Worm (Caenorhabditis elegans) whole organism, L4 larva: ENCODE data around the gene comt-1.

Source experiments
- F10B5.3 ChIP-seq: sonication (generic microtip); optimal IDR thresholded peaks from 2 replicates; lab custom pipeline; 2016; ENCODE audit warnings: mild to moderate bottlenecking, missing genetic modification characterization, missing compliant biosample characterization
- F37D6.2 ChIP-seq: sonication (generic microtip); optimal IDR thresholded peaks from 2 replicates; lab custom pipeline; 2016; ENCODE audit warnings: mild to moderate bottlenecking, missing genetic modification characterization, missing compliant biosample characterization
- F44E2.7 ChIP-seq: fragments of 200-800 bp; sonication (Bioruptor generic); IDR thresholded peaks from 2 replicates; pipeline ENCODE4 v2.1.2; 2022; ENCODE audit warnings: missing genetic modification characterization, missing compliant biosample characterization
- Y105C5A.15 ChIP-seq: fragments of 200-800 bp; sonication (Bioruptor generic); IDR thresholded peaks from 2 replicates; pipeline ENCODE4 v1.3.6; 2022; ENCODE audit warnings: missing genetic modification characterization, missing compliant biosample characterization
- Y48G9A.11 ChIP-seq: fragments of 200-800 bp; sonication (Bioruptor generic); IDR thresholded peaks from 2 replicates; pipeline ENCODE4 v1.3.6; 2022; ENCODE audit warnings: missing genetic modification reagents, missing genetic modification characterization, missing compliant biosample characterization
- Y5F2A.4 ChIP-seq: fragments of 200-800 bp; sonication (Bioruptor generic); optimal IDR thresholded peaks from 2 replicates; lab custom pipeline; 2018; ENCODE audit warnings: mild to moderate bottlenecking, missing genetic modification characterization, missing compliant biosample characterization
- aha-1 ChIP-seq: fragments of 150-350 bp; peaks from one replicate; lab custom pipeline; 2014; ENCODE audit warnings: missing biosample characterization, missing genetic modification characterization
- ama-1 ChIP-seq: fragments of 150-350 bp; optimal IDR thresholded peaks from 2 replicates; lab custom pipeline; 2014; ENCODE audit warnings: inconsistent platforms, mixed read lengths
- ceh-28 ChIP-seq: fragments of 150-350 bp; optimal IDR thresholded peaks from 2 replicates; lab custom pipeline; 2014; ENCODE audit warnings: missing biosample characterization, missing genetic modification reagents, missing genetic modification characterization
- ceh-32 ChIP-seq: sonication (generic microtip); optimal IDR thresholded peaks from 2 replicates; lab custom pipeline; 2016; ENCODE audit warnings: mild to moderate bottlenecking, missing genetic modification characterization, missing compliant biosample characterization; ENCODE audit not compliant: poor library complexity
- ceh-62 ChIP-seq: sonication (generic microtip); optimal IDR thresholded peaks from 2 replicates; lab custom pipeline; 2017; ENCODE audit warnings: missing biosample characterization, missing genetic modification characterization
- ceh-82 ChIP-seq: sonication (generic microtip); optimal IDR thresholded peaks from 2 replicates; lab custom pipeline; 2017; ENCODE audit warnings: missing biosample characterization, missing genetic modification characterization
- daf-16 ChIP-seq, 3 experiments: sonication (generic microtip); optimal IDR thresholded peaks; 2 replicates each; lab custom pipeline; 2016 to 2017; ENCODE audit warnings: missing genetic modification characterization in 3 of 3, missing genetic modification reagents in 3 of 3, mild to moderate bottlenecking in 2 of 3, missing compliant biosample characterization in 2 of 3, missing biosample characterization in 1 of 3, moderate library complexity in 1 of 3
- dmd-6 ChIP-seq: fragments of 200-800 bp; sonication (Bioruptor generic); IDR thresholded peaks from 2 replicates; pipeline ENCODE4 v1.3.6; 2022; ENCODE audit warnings: missing genetic modification reagents, missing genetic modification characterization, missing compliant biosample characterization
- dpl-1 ChIP-seq: fragments of 150-350 bp; optimal IDR thresholded peaks from 2 replicates; lab custom pipeline; 2014; ENCODE audit warnings: missing biosample characterization, missing genetic modification reagents, missing genetic modification characterization
- dve-1 ChIP-seq: sonication (generic microtip); optimal IDR thresholded peaks from 2 replicates; lab custom pipeline; 2017; ENCODE audit warnings: antibody characterized with exemption, mild to moderate bottlenecking, missing genetic modification characterization, missing compliant biosample characterization; ENCODE audit not compliant: insufficient read depth
- fos-1 ChIP-seq: fragments of 150-350 bp; optimal IDR thresholded peaks from 2 replicates; lab custom pipeline; 2014; ENCODE audit warnings: missing biosample characterization, missing genetic modification characterization
- hif-1 ChIP-seq, 2 experiments: sonication (generic microtip); optimal IDR thresholded peaks; 2 replicates each; lab custom pipeline; 2016 to 2017; ENCODE audit warnings: missing compliant biosample characterization in 2 of 2, missing genetic modification characterization in 2 of 2, missing genetic modification reagents in 2 of 2, missing genotype in 2 of 2, mild to moderate bottlenecking in 1 of 2
- hlh-11 ChIP-seq: fragments of 200-800 bp; sonication (Bioruptor generic); optimal IDR thresholded peaks from 2 replicates; lab custom pipeline; 2018; ENCODE audit warnings: mild to moderate bottlenecking, missing genetic modification characterization, missing compliant biosample characterization
- hlh-30 ChIP-seq: sonication (generic microtip); optimal IDR thresholded peaks from 2 replicates; lab custom pipeline; 2017; ENCODE audit warnings: antibody characterized with exemption, mild to moderate bottlenecking, missing genetic modification characterization, missing compliant biosample characterization; ENCODE audit not compliant: insufficient read depth
- lim-7 ChIP-seq: fragments of 200-800 bp; sonication (Bioruptor generic); IDR thresholded peaks from 2 replicates; pipeline ENCODE4 v1.3.6; 2022; ENCODE audit warnings: missing genetic modification characterization, missing compliant biosample characterization
- lin-1 ChIP-seq: fragments of 200-800 bp; sonication (Bioruptor generic); IDR thresholded peaks from 2 replicates; pipeline ENCODE4 v1.3.6; 2022; ENCODE audit warnings: missing genetic modification reagents, missing genetic modification characterization, missing compliant biosample characterization
- lin-15B ChIP-seq: fragments of 150-350 bp; sonication (generic microtip); optimal IDR thresholded peaks from 3 replicates; lab custom pipeline; 2014; ENCODE audit warnings: missing biosample characterization, missing genetic modification characterization
- lin-39 ChIP-seq: fragments of 150-350 bp; optimal IDR thresholded peaks from 2 replicates; lab custom pipeline; 2014; ENCODE audit warnings: missing biosample characterization, missing genetic modification reagents, missing genetic modification characterization
- lir-3 ChIP-seq: sonication (generic microtip); optimal IDR thresholded peaks from 2 replicates; lab custom pipeline; 2016; ENCODE audit warnings: mild to moderate bottlenecking, missing genetic modification characterization, missing compliant biosample characterization
- madf-9 ChIP-seq: fragments of 200-800 bp; sonication (Bioruptor generic); conservative IDR thresholded peaks from 2 replicates; pipeline ENCODE4 v1.3.6; 2022; ENCODE audit warnings: missing genetic modification reagents, missing genetic modification characterization, missing compliant biosample characterization
- mdl-1 ChIP-seq, 2 experiments: fragments of 150-350 bp in 1 of 2; sonication (generic microtip) in 1 of 2; optimal IDR thresholded peaks; 2 replicates each; lab custom pipeline; 2014 to 2017; ENCODE audit warnings: missing biosample characterization in 2 of 2, missing genetic modification characterization in 2 of 2
- mep-1 ChIP-seq: fragments of 150-350 bp; sonication (generic microtip); optimal IDR thresholded peaks from 3 replicates; lab custom pipeline; 2014; ENCODE audit warnings: missing biosample characterization, missing genetic modification characterization
- mxl-3 ChIP-seq: fragments of 200-800 bp; sonication (Bioruptor generic); optimal IDR thresholded peaks from 2 replicates; lab custom pipeline; 2018; ENCODE audit warnings: mild to moderate bottlenecking, missing genetic modification characterization, missing compliant biosample characterization
- nhr-10 ChIP-seq: fragments of 150-350 bp; optimal IDR thresholded peaks from 2 replicates; lab custom pipeline; 2014; ENCODE audit warnings: missing biosample characterization, missing genetic modification characterization
- nhr-102 ChIP-seq: sonication (generic microtip); optimal IDR thresholded peaks from 2 replicates; lab custom pipeline; 2016; ENCODE audit warnings: mild to moderate bottlenecking, missing genetic modification characterization, moderate library complexity, missing compliant biosample characterization
- nhr-6 ChIP-seq: fragments of 150-350 bp; optimal IDR thresholded peaks from 2 replicates; lab custom pipeline; 2014; ENCODE audit warnings: missing biosample characterization, missing genetic modification characterization
- php-3 ChIP-seq: fragments of 200-800 bp; sonication (Bioruptor generic); IDR thresholded peaks from 2 replicates; pipeline ENCODE4 v1.3.6; 2022; ENCODE audit warnings: missing genetic modification reagents, missing genetic modification characterization, missing compliant biosample characterization
- pqm-1 ChIP-seq: sonication (generic microtip); optimal IDR thresholded peaks from 2 replicates; lab custom pipeline; 2017; ENCODE audit warnings: missing biosample characterization, missing genetic modification characterization
- saeg-2 ChIP-seq: fragments of 200-800 bp; sonication (Bioruptor generic); IDR thresholded peaks from 2 replicates; pipeline ENCODE4 v1.3.6; 2022; ENCODE audit warnings: missing genetic modification reagents, missing genetic modification characterization, missing compliant biosample characterization
- set-16 ChIP-seq: fragments of 200-800 bp; sonication (Bioruptor generic); IDR thresholded peaks from 2 replicates; pipeline ENCODE4 v1.3.6; 2022; ENCODE audit warnings: missing genetic modification reagents, missing genetic modification characterization, missing compliant biosample characterization
- skn-1 ChIP-seq: fragments of 150-350 bp; optimal IDR thresholded peaks from 2 replicates; lab custom pipeline; 2014; ENCODE audit warnings: missing biosample characterization, missing genetic modification characterization
- spr-1 ChIP-seq: sonication (generic microtip); optimal IDR thresholded peaks from 2 replicates; lab custom pipeline; 2016; ENCODE audit warnings: mild to moderate bottlenecking, missing genetic modification characterization, missing compliant biosample characterization
- tra-1 ChIP-seq: fragments of 200-800 bp; sonication (Bioruptor generic); IDR thresholded peaks from 2 replicates; pipeline ENCODE4 v1.3.6; 2022; ENCODE audit warnings: missing genetic modification reagents, missing genetic modification characterization, missing compliant biosample characterization
- unc-62 ChIP-seq, 3 experiments: fragments of 150-350 bp in 1 of 3; sonication (generic microtip); optimal IDR thresholded peaks in 2 of 3; peaks in 1 of 3; 1 replicate in 1 of 3; 2 replicates in 2 of 3; lab custom pipeline; 2014 to 2017; ENCODE audit warnings: missing biosample characterization in 3 of 3, missing genetic modification characterization in 3 of 3, missing genetic modification reagents in 3 of 3, missing genotype in 1 of 3
- zag-1 ChIP-seq: fragments of 150-350 bp; optimal IDR thresholded peaks from 2 replicates; lab custom pipeline; 2014; ENCODE audit warnings: missing biosample characterization, missing genetic modification characterization
- zfp-2 ChIP-seq: sonication (generic microtip); optimal IDR thresholded peaks from 2 replicates; lab custom pipeline; 2016; ENCODE audit warnings: mild to moderate bottlenecking, missing genetic modification characterization, missing compliant biosample characterization
- zip-11 ChIP-seq: fragments of 200-800 bp; sonication (Bioruptor generic); IDR thresholded peaks from 2 replicates; pipeline ENCODE4 v1.3.6; 2022; ENCODE audit warnings: missing genetic modification characterization, missing compliant biosample characterization
- ztf-11 ChIP-seq: fragments of 150-350 bp; optimal IDR thresholded peaks from 2 replicates; lab custom pipeline; 2014; ENCODE audit warnings: missing biosample characterization, missing genetic modification characterization

The comt-1 gene

ce11 chrX:2838619-2839018, 23.7 kb downstream of the comt-1 start (continued):
- TF ChIP-seq pqm-1 (tag; lab: Kevin White, UChicago): peak; percentile 85
- TF ChIP-seq Y48G9A.11 (GFP tag; lab: Robert Waterston, UW): no peak
- TF ChIP-seq hif-1 (tag; optimal IDR thresholded peaks at IDR 0.05; lab: Kevin White, UChicago): no peak
- no peak for TF ChIP-seq Y105C5A.15 (GFP tag; lab: Robert Waterston, UW)
- TF ChIP-seq F10B5.3 (tag; lab: Kevin White, UChicago): no peak

DNA sequence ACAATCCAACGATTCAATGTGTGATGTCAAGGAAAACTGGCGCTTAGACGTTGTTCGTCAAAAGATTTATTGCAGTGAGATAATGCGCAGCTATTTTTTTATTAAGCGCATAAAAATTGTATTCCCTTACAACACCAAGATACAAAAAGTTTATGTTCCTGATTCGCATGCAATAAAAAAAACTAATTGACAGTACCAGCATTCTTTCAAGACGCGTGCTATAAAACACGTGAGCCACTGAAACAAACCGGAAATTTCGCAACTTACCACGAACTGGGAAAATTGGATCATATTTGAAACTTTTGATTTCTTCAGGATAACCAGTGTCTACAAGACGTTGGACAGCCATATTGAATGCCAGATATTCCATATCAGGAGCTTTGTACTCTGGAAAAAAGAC, 24.8 kb downstream of the comt-1 start:
- peak; percentile 21 for TF ChIP-seq hlh-30 (tag; lab: Kevin White, UChicago)
- no peak for TF ChIP-seq set-16 (GFP tag; lab: Robert Waterston, UW)
- no peak for TF ChIP-seq lim-7 (GFP tag; lab: Robert Waterston, UW)
- no peak for TF ChIP-seq dpl-1 (GFP tag; lab: Kevin White, UChicago)
- TF ChIP-seq tra-1 (GFP tag; lab: Robert Waterston, UW): no peak
- peak in 1 of 2 experiments; percentile 18 for TF ChIP-seq mdl-1 (tag; optimal IDR thresholded peaks at IDR 0.05; lab: Kevin White, UChicago)
- TF ChIP-seq madf-9 (GFP tag; lab: Robert Waterston, UW): no peak
- TF ChIP-seq F44E2.7: no peak
- no peak for TF ChIP-seq unc-62 (GFP tag; optimal IDR thresholded peaks at IDR 0.05 in 1 of 2; lab: Kevin White, UChicago)
- no peak for TF ChIP-seq unc-62 (tag; optimal IDR thresholded peaks at IDR 0.05; lab: Kevin White, UChicago)
- no peak for TF ChIP-seq ceh-82 (tag; lab: Kevin White, UChicago)
- no peak for TF ChIP-seq mep-1 (tag; lab: Kevin White, UChicago)
- no peak for TF ChIP-seq lin-1 (GFP tag; lab: Robert Waterston, UW)
- no peak for TF ChIP-seq pqm-1 (tag; lab: Kevin White, UChicago)
- no peak for TF ChIP-seq ztf-11 (tag; lab: Kevin White, UChicago)
- no peak for TF ChIP-seq hif-1 (tag; optimal IDR thresholded peaks at IDR 0.05; lab: Kevin White, UChicago)
- no peak for TF ChIP-seq zip-11 (GFP tag; lab: Robert Waterston, UW)
- TF ChIP-seq nhr-6: no peak
- peak; percentile 32; the same call in 1 of the 2 replicates for TF ChIP-seq dmd-6 (GFP tag; lab: Robert Waterston, UW)
- no peak for TF ChIP-seq Y105C5A.15 (GFP tag; lab: Robert Waterston, UW)
- no peak for TF ChIP-seq lir-3 (tag; lab: Kevin White, UChicago)
- TF ChIP-seq Y5F2A.4: no peak
- TF ChIP-seq php-3 (GFP tag; lab: Robert Waterston, UW): peak; percentile 57; the same call in 1 of the 2 replicates
- TF ChIP-seq lin-39: no peak
- no peak for TF ChIP-seq zag-1
- no peak for TF ChIP-seq nhr-10
- no peak for TF ChIP-seq nhr-102 (tag; lab: Kevin White, UChicago)
- TF ChIP-seq zfp-2 (tag; lab: Kevin White, UChicago): no peak
- no peak for TF ChIP-seq ceh-32 (tag; lab: Kevin White, UChicago)
- TF ChIP-seq fos-1 (tag; lab: Kevin White, UChicago): no peak
- no peak for TF ChIP-seq ceh-28 (tag; lab: Kevin White, UChicago)

DNA sequence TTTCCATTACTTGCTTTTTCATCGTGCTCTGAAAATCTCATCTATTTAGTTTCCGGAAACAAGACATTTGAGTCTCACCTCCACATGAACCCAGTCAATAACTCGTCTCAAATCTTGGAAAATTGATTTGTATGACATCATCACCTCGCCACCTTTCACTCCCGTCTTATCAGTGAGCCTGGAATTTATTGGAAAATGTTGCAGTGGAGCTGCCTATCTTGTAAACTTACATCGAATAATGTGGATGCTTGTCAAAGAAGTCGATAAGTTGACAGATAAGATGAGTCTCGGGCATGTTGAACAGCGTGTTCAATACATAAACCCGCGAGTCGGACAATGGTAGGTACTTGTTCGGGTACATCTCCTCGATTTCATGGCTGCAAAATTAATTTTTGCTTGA, 25.5 kb downstream of the comt-1 start:
- TF ChIP-seq lin-15B (tag; lab: Kevin White, UChicago) (no peak), aha-1 (tag; lab: Kevin White, UChicago) (no peak), hlh-11 (tag; lab: Kevin White, UChicago) (peak; percentile 61), dmd-6 (GFP tag; lab: Robert Waterston, UW) (peak; percentile 87), unc-62 (GFP tag; optimal IDR thresholded peaks at IDR 0.05 in 1 of 2; lab: Kevin White, UChicago) (peak in 1 of 2 experiments; percentile 0), unc-62 (tag; optimal IDR thresholded peaks at IDR 0.05; lab: Kevin White, UChicago) (no peak), spr-1 (tag; lab: Kevin White, UChicago) (no peak), zip-11 (GFP tag; lab: Robert Waterston, UW) (no peak), saeg-2 (GFP tag; lab: Robert Waterston, UW) (no peak), ceh-62 (tag; lab: Kevin White, UChicago) (no peak), daf-16 (GFP tag; optimal IDR thresholded peaks at IDR 0.05; lab: Kevin White, UChicago) (no peak), daf-16 (tag; optimal IDR thresholded peaks at IDR 0.05; lab: Kevin White, UChicago) (peak; percentile 59), pqm-1 (tag; lab: Kevin White, UChicago) (peak; percentile 79), dve-1 (tag; lab: Kevin White, UChicago) (peak; percentile 57), mxl-3 (GFP tag; lab: Kevin White, UChicago) (peak; percentile 2), ama-1 (lab: Kevin White, UChicago) (no peak), php-3 (GFP tag; lab: Robert Waterston, UW) (peak; percentile 71), tra-1 (GFP tag; lab: Robert Waterston, UW) (peak; percentile 78; the same call in 1 of the 2 replicates), skn-1 (tag; lab: Kevin White, UChicago) (no peak), F37D6.2 (tag; lab: Kevin White, UChicago) (no peak)
